Worm (Caenorhabditis elegans): Measurements from ENCODE around the gene clx-1.

Gene clx-1

ce11 chrIV:7723555-7723954 is 10.9 kb upstream of the clx-1 start:
- TF ChIP-seq ztf-29 (GFP tag; IDR thresholded peaks at IDR 0.05) (no peak), tab-1 (GFP tag; IDR thresholded peaks at IDR 0.05) (no peak), med-1 (GFP tag; optimal IDR thresholded peaks at IDR 0.05; ENCODE audit: insufficient read depth) (no peak), cog-1 (tag; optimal IDR thresholded peaks at IDR 0.05) (no peak), T22C8.4 (GFP tag; IDR thresholded peaks at IDR 0.05) (no peak), ref-1 (GFP tag; conservative IDR thresholded peaks at IDR 0.05) (no peak), ztf-23 (GFP tag; IDR thresholded peaks at IDR 0.05) (no peak), flt-1 (GFP tag; IDR thresholded peaks at IDR 0.05) (no peak), klf-2 (GFP tag; conservative IDR thresholded peaks at IDR 0.05) (no peak)

- no peak for TF ChIP-seq ref-1 (GFP tag; conservative IDR thresholded peaks at IDR 0.05)
- no peak for TF ChIP-seq flt-1 (GFP tag; IDR thresholded peaks at IDR 0.05)
Observed at ce11 chrIV:7724912-7725311, 9.5 kb upstream of the clx-1 start.

ce11 chrIV:7726325-7726724 is 8.1 kb upstream of the clx-1 start, which contains the start of gene C50F7.5:
Gene C50F7.5, plus strand, starts transcription at chrIV:7726719.
- TF ChIP-seq tab-1 (GFP tag; IDR thresholded peaks at IDR 0.05) (no peak), med-1 (GFP tag; optimal IDR thresholded peaks at IDR 0.05; ENCODE audit: insufficient read depth) (no peak), ztf-29 (GFP tag; IDR thresholded peaks at IDR 0.05) (no peak), ref-1 (GFP tag; conservative IDR thresholded peaks at IDR 0.05) (no peak), ztf-23 (GFP tag; IDR thresholded peaks at IDR 0.05) (no peak), flt-1 (GFP tag; IDR thresholded peaks at IDR 0.05) (no peak), cog-1 (tag; optimal IDR thresholded peaks at IDR 0.05) (no peak), klf-2 (GFP tag; conservative IDR thresholded peaks at IDR 0.05) (no peak), T22C8.4 (GFP tag; IDR thresholded peaks at IDR 0.05) (no peak)

- no peak for TF ChIP-seq ztf-29 (GFP tag; IDR thresholded peaks at IDR 0.05)
- TF ChIP-seq ztf-23 (GFP tag; IDR thresholded peaks at IDR 0.05): no peak
- TF ChIP-seq klf-2 (GFP tag; conservative IDR thresholded peaks at IDR 0.05): no peak
- no peak for TF ChIP-seq ref-1 (GFP tag; conservative IDR thresholded peaks at IDR 0.05)
- TF ChIP-seq T22C8.4 (GFP tag; IDR thresholded peaks at IDR 0.05): no peak
- TF ChIP-seq med-1 (GFP tag; optimal IDR thresholded peaks at IDR 0.05; ENCODE audit: insufficient read depth): no peak
- TF ChIP-seq flt-1 (GFP tag; IDR thresholded peaks at IDR 0.05): no peak
- no peak for TF ChIP-seq tab-1 (GFP tag; IDR thresholded peaks at IDR 0.05)
Observed at ce11 chrIV:7727258-7727657, 7.2 kb upstream of the clx-1 start.

ce11 chrIV:7728402-7728963 is 6.0 kb upstream of the clx-1 start, which contains the start of gene sucg-1:
Gene sucg-1, plus strand, starts transcription at chrIV:7728913.
- no peak for TF ChIP-seq flt-1 (GFP tag; IDR thresholded peaks at IDR 0.05)
- TF ChIP-seq klf-2 (GFP tag; conservative IDR thresholded peaks at IDR 0.05): no peak
- TF ChIP-seq ztf-29 (GFP tag; IDR thresholded peaks at IDR 0.05): no peak
- TF ChIP-seq T22C8.4 (GFP tag; IDR thresholded peaks at IDR 0.05): no peak
- no peak for TF ChIP-seq cog-1 (tag; optimal IDR thresholded peaks at IDR 0.05)
- no peak for TF ChIP-seq tab-1 (GFP tag; IDR thresholded peaks at IDR 0.05)
- TF ChIP-seq med-1 (GFP tag; optimal IDR thresholded peaks at IDR 0.05; ENCODE audit: insufficient read depth): no peak
- no peak for TF ChIP-seq ref-1 (GFP tag; conservative IDR thresholded peaks at IDR 0.05)
- no peak for TF ChIP-seq ztf-23 (GFP tag; IDR thresholded peaks at IDR 0.05)

- TF ChIP-seq T22C8.4 (GFP tag; IDR thresholded peaks at IDR 0.05): no peak
Observed at ce11 chrIV:7731960-7732359, 2.5 kb upstream of the clx-1 start, which contains the start of the genes C50F7.9 and C50F7.3. Gene C50F7.9, minus strand, starts transcription at chrIV:7732060. Gene C50F7.3, plus strand, starts transcription at chrIV:7732329.

ce11 chrIV:7734173-7734572 is 275 bp upstream of the clx-1 start:
- no peak for TF ChIP-seq tab-1 (GFP tag; IDR thresholded peaks at IDR 0.05)
- TF ChIP-seq T22C8.4 (GFP tag; IDR thresholded peaks at IDR 0.05): no peak
- no peak for TF ChIP-seq ref-1 (GFP tag; conservative IDR thresholded peaks at IDR 0.05)
- no peak for TF ChIP-seq klf-2 (GFP tag; conservative IDR thresholded peaks at IDR 0.05)
- TF ChIP-seq flt-1 (GFP tag; IDR thresholded peaks at IDR 0.05): no peak
- no peak for TF ChIP-seq med-1 (GFP tag; optimal IDR thresholded peaks at IDR 0.05; ENCODE audit: insufficient read depth)
- no peak for TF ChIP-seq cog-1 (tag; optimal IDR thresholded peaks at IDR 0.05)
- TF ChIP-seq ztf-23 (GFP tag; IDR thresholded peaks at IDR 0.05): no peak
- TF ChIP-seq ztf-29 (GFP tag; IDR thresholded peaks at IDR 0.05): no peak

ce11 chrIV:7736616-7737015 is 2.2 kb downstream of the clx-1 start:
- TF ChIP-seq ztf-23 (GFP tag; IDR thresholded peaks at IDR 0.05) (no peak), tab-1 (GFP tag; IDR thresholded peaks at IDR 0.05) (no peak), T22C8.4 (GFP tag; IDR thresholded peaks at IDR 0.05) (no peak), med-1 (GFP tag; optimal IDR thresholded peaks at IDR 0.05; ENCODE audit: insufficient read depth) (no peak), klf-2 (GFP tag; conservative IDR thresholded peaks at IDR 0.05) (no peak), flt-1 (GFP tag; IDR thresholded peaks at IDR 0.05) (no peak), cog-1 (tag; optimal IDR thresholded peaks at IDR 0.05) (no peak), ref-1 (GFP tag; conservative IDR thresholded peaks at IDR 0.05) (no peak), ztf-29 (GFP tag; IDR thresholded peaks at IDR 0.05) (no peak)

- TF ChIP-seq ztf-29 (GFP tag; IDR thresholded peaks at IDR 0.05) (no peak), ref-1 (GFP tag; conservative IDR thresholded peaks at IDR 0.05) (no peak), tab-1 (GFP tag; IDR thresholded peaks at IDR 0.05) (no peak), klf-2 (GFP tag; conservative IDR thresholded peaks at IDR 0.05) (no peak), flt-1 (GFP tag; IDR thresholded peaks at IDR 0.05) (no peak), cog-1 (tag; optimal IDR thresholded peaks at IDR 0.05) (no peak)
Observed at ce11 chrIV:7743539-7743938, 9.1 kb downstream of the clx-1 start, which contains the start of gene npr-35. Gene npr-35, plus strand, starts transcription at chrIV:7743839.

- TF ChIP-seq cog-1 (tag; optimal IDR thresholded peaks at IDR 0.05): no peak
- TF ChIP-seq tab-1 (GFP tag; IDR thresholded peaks at IDR 0.05): no peak
- TF ChIP-seq med-1 (GFP tag; optimal IDR thresholded peaks at IDR 0.05; ENCODE audit: insufficient read depth): no peak
- no peak for TF ChIP-seq klf-2 (GFP tag; conservative IDR thresholded peaks at IDR 0.05)
Observed at ce11 chrIV:7747838-7748237, 13.4 kb downstream of the clx-1 start, which contains the start of gene klo-1. Gene klo-1, minus strand, starts transcription at chrIV:7748225.
